Fruit fly (Drosophila melanogaster) whole organism, pupa: Measurements from ENCODE around the gene tgy.

Experiments
- CG10348 ChIP-seq: fragments of 200-800 bp; sonication (Bioruptor generic); IDR thresholded peaks from 2 replicates; pipeline ENCODE4 v1.3.6; 2022; ENCODE audit warnings: missing biosample characterization, missing genetic modification characterization
- CG12605 ChIP-seq: fragments of 200-800 bp; sonication (Bioruptor generic); IDR thresholded peaks from 2 replicates; pipeline ENCODE4 v1.3.6; 2022; ENCODE audit warnings: missing biosample characterization, missing genetic modification characterization
- CG13204 ChIP-seq: fragments of 200-800 bp; sonication (Bioruptor generic); optimal IDR thresholded peaks from 2 replicates; lab custom pipeline; 2018; ENCODE audit warnings: missing biosample characterization, mild to moderate bottlenecking, missing genetic modification characterization, moderate library complexity
- CG14655 ChIP-seq: fragments of 200-800 bp; sonication (Bioruptor generic); optimal IDR thresholded peaks from 3 replicates; lab custom pipeline; 2017; ENCODE audit warnings: mild to moderate bottlenecking, missing biosample characterization, missing genetic modification reagents, missing genetic modification characterization
- CG15710 ChIP-seq: fragments of 200-800 bp; sonication (Bioruptor generic); optimal IDR thresholded peaks from 2 replicates; lab custom pipeline; 2018; ENCODE audit warnings: missing biosample characterization, mild to moderate bottlenecking, missing genetic modification characterization, moderate library complexity
- CG17806 ChIP-seq: fragments of 200-800 bp; sonication (Bioruptor generic); optimal IDR thresholded peaks from 2 replicates; lab custom pipeline; 2018; ENCODE audit warnings: missing biosample characterization, mild to moderate bottlenecking, missing genetic modification characterization, moderate library complexity
- CG32121 ChIP-seq: fragments of 200-800 bp; sonication (Bioruptor generic); IDR thresholded peaks from 2 replicates; pipeline ENCODE4 v1.3.6; 2022; ENCODE audit warnings: missing biosample characterization, missing genetic modification characterization
- CG34367 ChIP-seq: fragments of 200-800 bp; sonication (Bioruptor generic); optimal IDR thresholded peaks from 2 replicates; lab custom pipeline; 2018; ENCODE audit warnings: missing biosample characterization, mild to moderate bottlenecking, missing genetic modification characterization
- CG4496 ChIP-seq: fragments of 200-800 bp; sonication (Bioruptor generic); IDR thresholded peaks from 3 replicates; pipeline ENCODE4 v1.3.6; 2022; ENCODE audit warnings: missing biosample characterization, missing genetic modification characterization
- CG8159 ChIP-seq: fragments of 200-800 bp; sonication (Bioruptor generic); optimal IDR thresholded peaks from 3 replicates; lab custom pipeline; 2018; ENCODE audit warnings: missing biosample characterization, mild to moderate bottlenecking, missing genetic modification characterization, moderate library complexity
- CG8301 ChIP-seq: fragments of 200-800 bp; sonication (Bioruptor generic); optimal IDR thresholded peaks from 2 replicates; lab custom pipeline; 2018; ENCODE audit warnings: missing biosample characterization, mild to moderate bottlenecking, missing genetic modification characterization
- CG9948 ChIP-seq: fragments of 200-800 bp; sonication (Bioruptor generic); optimal IDR thresholded peaks from 2 replicates; lab custom pipeline; 2018; ENCODE audit warnings: missing biosample characterization, mild to moderate bottlenecking, missing genetic modification characterization, moderate library complexity
- D1 ChIP-seq: fragments of 200-800 bp; sonication (Bioruptor generic); optimal IDR thresholded peaks from 2 replicates; lab custom pipeline; 2018; ENCODE audit warnings: missing biosample characterization, mild to moderate bottlenecking, missing genetic modification characterization, moderate library complexity
- EcR ChIP-seq: fragments of 200-800 bp; sonication (Bioruptor generic); optimal IDR thresholded peaks from 3 replicates; lab custom pipeline; 2019; ENCODE audit warnings: missing biosample characterization, missing genetic modification characterization, mild to moderate bottlenecking, moderate library complexity, missing genetic modification reagents
- Ets98B ChIP-seq: fragments of 200-800 bp; sonication (Bioruptor generic); IDR thresholded peaks from 2 replicates; pipeline ENCODE4 v1.3.6; 2022; ENCODE audit warnings: missing biosample characterization, missing genetic modification characterization
- Pif1A ChIP-seq: fragments of 200-800 bp; sonication (Bioruptor generic); optimal IDR thresholded peaks from 3 replicates; lab custom pipeline; 2016; ENCODE audit warnings: missing biosample characterization, missing genetic modification characterization
- Pif1B ChIP-seq: fragments of 200-800 bp; sonication (Bioruptor generic); optimal IDR thresholded peaks from 3 replicates; lab custom pipeline; 2016; ENCODE audit warnings: missing biosample characterization, missing genetic modification characterization
- Snoo ChIP-seq: fragments of 200-800 bp; sonication (Bioruptor generic); optimal IDR thresholded peaks from 3 replicates; lab custom pipeline; 2017; ENCODE audit warnings: missing biosample characterization, mild to moderate bottlenecking, missing genetic modification characterization, inconsistent platforms
- fd96Ca ChIP-seq: fragments of 200-800 bp; sonication (Bioruptor generic); IDR thresholded peaks from 3 replicates; pipeline ENCODE4 v1.3.6; 2022; ENCODE audit warnings: missing biosample characterization, missing genetic modification characterization
- gl ChIP-seq: fragments of 200-800 bp; sonication (Bioruptor generic); optimal IDR thresholded peaks from 2 replicates; lab custom pipeline; 2018; ENCODE audit warnings: missing biosample characterization, mild to moderate bottlenecking, missing genetic modification characterization
- rn ChIP-seq: fragments of 200-800 bp; sonication (Bioruptor generic); IDR thresholded peaks from 2 replicates; pipeline ENCODE4 v1.3.6; 2022; ENCODE audit warnings: missing biosample characterization, missing genetic modification characterization

Gene tgy

dm6 chrX:19149511-19149876 lies 22.4 kb upstream of the tgy start:
- TF ChIP-seq CG34367 (tag; lab: Kevin White, UChicago) (no peak), CG15710 (tag; lab: Kevin White, UChicago) (no peak), EcR (GFP tag; lab: Kevin White, UChicago) (no peak), Pif1A (GFP tag; lab: Kevin White, UChicago) (no peak), CG13204 (GFP tag; lab: Kevin White, UChicago) (no peak), CG4496 (no peak), Pif1B (no peak), CG9948 (tag; lab: Kevin White, UChicago) (no peak), CG10348 (no peak), CG17806 (no peak), CG8159 (tag; lab: Kevin White, UChicago) (no peak), D1 (no peak), CG14655 (GFP tag; lab: Kevin White, UChicago) (no peak)

dm6 chrX:19148798-19149510 lies 21.8 kb upstream of the tgy start:
- no peak for TF ChIP-seq gl (tag; lab: Kevin White, UChicago)
- no peak for TF ChIP-seq CG8301 (tag; lab: Kevin White, UChicago)
- TF ChIP-seq CG12605 (GFP tag; lab: Robert Waterston, UW) = no peak
- no peak for TF ChIP-seq Pif1A (GFP tag; lab: Kevin White, UChicago)
- no peak for TF ChIP-seq fd96Ca (GFP tag; lab: Robert Waterston, UW)

dm6 chrX:19147939-19148641 lies 21.0 kb upstream of the tgy start:
- TF ChIP-seq Pif1A (GFP tag; lab: Kevin White, UChicago) = peak; percentile 40
- no peak for TF ChIP-seq CG8301 (tag; lab: Kevin White, UChicago)
- 0 out of 3 replicates have a peak, but pooled peaks have one; percentile 11 for TF ChIP-seq fd96Ca (GFP tag; lab: Robert Waterston, UW)
- peak; percentile 43; the same call in 1 of the 3 replicates for TF ChIP-seq CG4496
- TF ChIP-seq, all 21 proteins: peak for 3

dm6 chrX:19146421-19146952 lies 19.4 kb upstream of the tgy start:
- TF ChIP-seq Pif1A (GFP tag; lab: Kevin White, UChicago) (peak; percentile 72), CG15710 (tag; lab: Kevin White, UChicago) (no peak), CG12605 (GFP tag; lab: Robert Waterston, UW) (no peak), CG8301 (tag; lab: Kevin White, UChicago) (peak; percentile 45), EcR (GFP tag; lab: Kevin White, UChicago) (peak; percentile 21), CG8159 (tag; lab: Kevin White, UChicago) (peak; percentile 15), fd96Ca (GFP tag; lab: Robert Waterston, UW) (peak; percentile 24; the same call in 1 of the 3 replicates), CG9948 (tag; lab: Kevin White, UChicago) (peak; percentile 50), Pif1B (peak; percentile 78), CG4496 (no peak; the same call in 2 of the 3 replicates), CG14655 (GFP tag; lab: Kevin White, UChicago) (peak; percentile 65), gl (tag; lab: Kevin White, UChicago) (no peak), CG13204 (GFP tag; lab: Kevin White, UChicago) (peak; percentile 47), Snoo (tag; lab: Kevin White, UChicago) (no peak)

- peak; percentile 53 for TF ChIP-seq CG34367 (tag; lab: Kevin White, UChicago)
- TF ChIP-seq fd96Ca (GFP tag; lab: Robert Waterston, UW) = no peak
- TF ChIP-seq CG10348 = no peak
- peak; percentile 19 for TF ChIP-seq Ets98B
- TF ChIP-seq D1 = peak; percentile 47
- TF ChIP-seq Pif1B = peak; percentile 53
- TF ChIP-seq CG8301 (tag; lab: Kevin White, UChicago) = peak; percentile 75
- peak; percentile 84 for TF ChIP-seq CG14655 (GFP tag; lab: Kevin White, UChicago)
- TF ChIP-seq Snoo (tag; lab: Kevin White, UChicago) = peak; percentile 20
- peak; percentile 25 for TF ChIP-seq EcR (GFP tag; lab: Kevin White, UChicago)
- TF ChIP-seq CG13204 (GFP tag; lab: Kevin White, UChicago) = peak; percentile 6
- TF ChIP-seq CG32121 (GFP tag; lab: Robert Waterston, UW) = peak; percentile 50
- peak; percentile 69 for TF ChIP-seq CG9948 (tag; lab: Kevin White, UChicago)
- peak; percentile 68 for TF ChIP-seq CG15710 (tag; lab: Kevin White, UChicago)
- TF ChIP-seq Pif1A (GFP tag; lab: Kevin White, UChicago) = peak; percentile 64
- peak; percentile 68 for TF ChIP-seq CG8159 (tag; lab: Kevin White, UChicago)
- peak; percentile 55 for TF ChIP-seq CG17806
- TF ChIP-seq CG12605 (GFP tag; lab: Robert Waterston, UW) = no peak
- no peak for TF ChIP-seq rn (GFP tag; lab: Robert Waterston, UW)
- peak; percentile 25; the same call in 1 of the 3 replicates for TF ChIP-seq CG4496
- no peak for TF ChIP-seq gl (tag; lab: Kevin White, UChicago)
- TF ChIP-seq, all 21 proteins: peak for 16
These were observed 17.8 kb upstream of the tgy start for dm6 chrX:19144785-19145422.
